Worm (Caenorhabditis elegans): Measurements from ENCODE around the gene nog-1.

Gene nog-1

ce11 chrIV:427100-427908 is 33.6 kb downstream of the nog-1 start (continued):
- TF ChIP-seq daf-16 (GFP tag; optimal IDR thresholded peaks at IDR 0.05) (no peak), daf-16 (tag; optimal IDR thresholded peaks at IDR 0.05) (peak; percentile 23), Y48G9A.11 (GFP tag; IDR thresholded peaks at IDR 0.05) (peak; percentile 76), F49E8.2 (tag; optimal IDR thresholded peaks at IDR 0.05; ENCODE audit: borderline replicate concordance) (peak; percentile 63), egl-43 (GFP tag; IDR thresholded peaks at IDR 0.05) (no peak), T26A8.4 (GFP tag; IDR thresholded peaks at IDR 0.05) (0 out of 2 replicates have a peak, but pooled peaks have one; percentile 13)

ce11 chrIV:428869-429268 is 35.2 kb downstream of the nog-1 start, which contains the start of gene Y66H1A.5:
Y66H1A.5 (minus strand) TSS chrIV:429133.
- TF ChIP-seq zfp-3 (GFP tag; conservative IDR thresholded peaks at IDR 0.05), result no peak
- TF ChIP-seq tra-1 (GFP tag; IDR thresholded peaks at IDR 0.05), result no peak
- TF ChIP-seq mep-1 (tag; optimal IDR thresholded peaks at IDR 0.05), result peak; percentile 10
- no peak for TF ChIP-seq daf-16 (GFP tag; optimal IDR thresholded peaks at IDR 0.05)
- TF ChIP-seq daf-16 (tag; optimal IDR thresholded peaks at IDR 0.05), result peak; percentile 46
- no peak for TF ChIP-seq lsy-2 (tag; optimal IDR thresholded peaks at IDR 0.05)
- no peak for TF ChIP-seq sdz-12 (GFP tag; optimal IDR thresholded peaks at IDR 0.05)
- peak; percentile 41 for TF ChIP-seq nhr-10 (tag; optimal IDR thresholded peaks at IDR 0.05)
- no peak for TF ChIP-seq lin-29 (GFP tag; IDR thresholded peaks at IDR 0.05)
- TF ChIP-seq ctbp-1 (GFP tag; IDR thresholded peaks at IDR 0.05), result no peak
- peak; percentile 94 for TF ChIP-seq nhr-28 (tag; optimal IDR thresholded peaks at IDR 0.05)
- TF ChIP-seq nhr-77 (tag; optimal IDR thresholded peaks at IDR 0.05), result peak; percentile 89
- no peak for TF ChIP-seq nhr-76 (tag; optimal IDR thresholded peaks at IDR 0.05)
- TF ChIP-seq aly-2 (tag; optimal IDR thresholded peaks at IDR 0.05), result no peak
- no peak for TF ChIP-seq ztf-11 (tag; optimal IDR thresholded peaks at IDR 0.05)
- TF ChIP-seq hif-1 (tag; optimal IDR thresholded peaks at IDR 0.05), result peak in 1 of 2 experiments; percentile 60
- TF ChIP-seq snpc-4 (tag; optimal IDR thresholded peaks at IDR 0.05), result no peak
- no peak for TF ChIP-seq T20F7.1 (GFP tag; optimal IDR thresholded peaks at IDR 0.05)
- TF ChIP-seq daf-8 (GFP tag; IDR thresholded peaks at IDR 0.05), result no peak
- no peak for TF ChIP-seq ceh-20 (GFP tag; IDR thresholded peaks at IDR 0.05)
- TF ChIP-seq pqm-1 (tag; optimal IDR thresholded peaks at IDR 0.05), result peak; percentile 74
- TF ChIP-seq F49E8.2 (tag; optimal IDR thresholded peaks at IDR 0.05; ENCODE audit: borderline replicate concordance), result no peak
- no peak for TF ChIP-seq ceh-62 (tag; optimal IDR thresholded peaks at IDR 0.05)
- no peak for TF ChIP-seq lir-3 (tag; optimal IDR thresholded peaks at IDR 0.05)
- TF ChIP-seq lin-15B (tag; optimal IDR thresholded peaks at IDR 0.05), result no peak
- peak; percentile 66 for TF ChIP-seq dve-1 (tag; optimal IDR thresholded peaks at IDR 0.05; ENCODE audit: insufficient read depth)
- no peak for TF ChIP-seq gei-8 (GFP tag; optimal IDR thresholded peaks at IDR 0.05)
- TF ChIP-seq aha-1 (tag), result no peak
- no peak for TF ChIP-seq nhr-48 (tag; optimal IDR thresholded peaks at IDR 0.05)
- TF ChIP-seq set-16 (GFP tag; IDR thresholded peaks at IDR 0.05), result no peak
- TF ChIP-seq unc-39 (tag; optimal IDR thresholded peaks at IDR 0.05), result no peak
- no peak for TF ChIP-seq cey-2 (tag; optimal IDR thresholded peaks at IDR 0.05; ENCODE audit: borderline replicate concordance, insufficient read depth)
- TF ChIP-seq dmd-6 (GFP tag; IDR thresholded peaks at IDR 0.05), result peak; percentile 31; the same call in 1 of the 2 replicates
- TF ChIP-seq lim-7 (GFP tag; IDR thresholded peaks at IDR 0.05), result no peak
- TF ChIP-seq egl-43 (GFP tag; IDR thresholded peaks at IDR 0.05), result no peak
- TF ChIP-seq hlh-11 (tag; optimal IDR thresholded peaks at IDR 0.05), result peak; percentile 29
- TF ChIP-seq dmd-8 (GFP tag; IDR thresholded peaks at IDR 0.05), result no peak
- no peak for TF ChIP-seq nhr-6 (tag; optimal IDR thresholded peaks at IDR 0.05)
- TF ChIP-seq hlh-30 (tag; optimal IDR thresholded peaks at IDR 0.05; ENCODE audit: insufficient read depth), result peak; percentile 5

All from whole organism, L4 larva.